Fruit fly (Drosophila melanogaster): ENCODE measurements around the gene CarT.

The CarT gene

DNA sequence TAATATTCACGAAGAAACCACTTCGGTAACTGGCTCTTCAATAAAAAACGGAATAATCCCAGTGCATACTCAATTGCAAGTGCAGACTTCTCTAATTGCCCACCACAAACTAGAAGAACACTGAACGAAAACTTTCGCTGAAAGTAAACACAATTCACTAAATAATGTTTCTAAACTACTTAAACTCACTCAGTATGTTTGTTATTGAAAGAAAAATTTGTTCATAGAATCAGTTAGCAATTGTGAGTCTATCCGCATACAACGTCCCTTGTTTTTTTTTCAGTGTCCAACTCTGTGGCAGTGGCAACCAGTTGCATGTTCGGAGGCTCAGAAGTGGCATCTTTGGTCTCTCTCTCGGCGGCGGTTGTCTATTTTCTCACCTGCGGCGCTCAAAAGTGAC, 8.6 kb downstream of the CarT start (continued):
- no peak for TF ChIP-seq CG31224 (GFP tag; IDR thresholded peaks at IDR 0.05)
- TF ChIP-seq prd (optimal IDR thresholded peaks at IDR 0.05) = no peak
- TF ChIP-seq prd (GFP tag; IDR thresholded peaks at IDR 0.05) = peak; percentile 59; the same call in 2 of the 3 replicates
- TF ChIP-seq Sry-δ (GFP tag; optimal IDR thresholded peaks at IDR 0.05) = no peak
- TF ChIP-seq ken (GFP tag; IDR thresholded peaks at IDR 0.05) = no peak
- TF ChIP-seq Optix (GFP tag; IDR thresholded peaks at IDR 0.05) = no peak
- 0 out of 2 replicates have a peak, but pooled peaks have one; percentile 44 for TF ChIP-seq vvl (GFP tag; IDR thresholded peaks at IDR 0.05)
- TF ChIP-seq Drgx (GFP tag; IDR thresholded peaks at IDR 0.05) = peak; percentile 89
- no peak for TF ChIP-seq Nf-YC (tag; optimal IDR thresholded peaks at IDR 0.05)
- no peak for TF ChIP-seq seq (GFP tag; IDR thresholded peaks at IDR 0.05)
- TF ChIP-seq CG9727 (GFP tag; optimal IDR thresholded peaks at IDR 0.05) = peak; percentile 17

DNA sequence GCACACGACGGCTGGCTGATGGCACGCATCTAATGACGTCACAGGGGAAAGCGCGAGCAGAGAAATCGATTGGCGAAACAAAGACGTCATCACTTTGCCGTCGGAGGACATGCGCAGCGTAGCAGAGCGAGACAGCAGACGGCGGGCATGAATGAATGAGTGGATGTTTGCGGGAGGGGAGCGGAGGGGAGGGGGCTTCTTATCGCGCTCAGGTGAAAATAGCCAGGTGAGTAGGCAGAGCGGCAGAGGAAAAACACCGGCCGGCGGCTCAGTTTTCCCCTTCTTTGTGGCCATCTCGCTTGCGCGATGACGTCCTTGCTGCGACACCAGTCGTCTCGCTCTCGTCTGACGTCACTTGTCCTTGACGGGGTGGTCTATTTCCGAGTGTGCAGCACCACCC, 10.1 kb downstream of the CarT start:
- TF ChIP-seq chinmo (GFP tag; IDR thresholded peaks at IDR 0.05; ENCODE audit: partially characterized antibody) (peak; percentile 64; the same call in 1 of the 4 replicates), emc (GFP tag; optimal IDR thresholded peaks at IDR 0.05) (no peak), odd (GFP tag; optimal IDR thresholded peaks at IDR 0.05) (no peak), Adf1 (GFP tag; IDR thresholded peaks at IDR 0.05) (peak; percentile 73), CG34422 (GFP tag; IDR thresholded peaks at IDR 0.05) (peak; percentile 45; the same call in 1 of the 3 replicates), Hr39 (optimal IDR thresholded peaks at IDR 0.05) (peak; percentile 11), HHEX (GFP tag; optimal IDR thresholded peaks at IDR 0.05) (no peak), CG4360 (GFP tag; IDR thresholded peaks at IDR 0.05) (no peak), Bgb (GFP tag; IDR thresholded peaks at IDR 0.05; ENCODE audit: partially characterized antibody) (0 out of 2 replicates have a peak, but pooled peaks have one; percentile 8), luna (GFP tag; optimal IDR thresholded peaks at IDR 0.05) (no peak), scrt (GFP tag; optimal IDR thresholded peaks at IDR 0.05) (peak; percentile 26), Med (GFP tag) (peak; percentile 69), shn (GFP tag; optimal IDR thresholded peaks at IDR 0.05) (no peak), CG18599 (GFP tag; optimal IDR thresholded peaks at IDR 0.05) (peak; percentile 1), CG3281 (GFP tag; optimal IDR thresholded peaks at IDR 0.05) (no peak), CG12219 (GFP tag; optimal IDR thresholded peaks at IDR 0.05) (no peak), jing (GFP tag; optimal IDR thresholded peaks at IDR 0.05) (no peak), BtbVII (GFP tag; optimal IDR thresholded peaks at IDR 0.05) (peak; percentile 96), aop (GFP tag; IDR thresholded peaks at IDR 0.05) (no peak), CG1832 (GFP tag; optimal IDR thresholded peaks at IDR 0.05) (peak; percentile 60), onecut (GFP tag; IDR thresholded peaks at IDR 0.05) (peak; percentile 97), ftz-f1 (GFP tag; optimal IDR thresholded peaks at IDR 0.05) (peak; percentile 13), abd-A (tag; optimal IDR thresholded peaks at IDR 0.05) (no peak), vfl (GFP tag; optimal IDR thresholded peaks at IDR 0.05) (no peak), inv (GFP tag; IDR thresholded peaks at IDR 0.05; ENCODE audit: partially characterized antibody) (no peak), CG32767 (GFP tag; IDR thresholded peaks at IDR 0.05) (no peak), sisA (GFP tag; IDR thresholded peaks at IDR 0.05) (no peak), eyg (GFP tag; optimal IDR thresholded peaks at IDR 0.05) (no peak), CG10321 (GFP tag; IDR thresholded peaks at IDR 0.05) (peak; percentile 89), chif (GFP tag; optimal IDR thresholded peaks at IDR 0.05) (no peak), maf-S (GFP tag; optimal IDR thresholded peaks at IDR 0.05) (no peak), ewg (GFP tag; optimal IDR thresholded peaks at IDR 0.05) (peak; percentile 98), CG4328 (GFP tag; optimal IDR thresholded peaks at IDR 0.05) (no peak), fu2 (GFP tag; optimal IDR thresholded peaks at IDR 0.05) (no peak), Deaf1 (tag; optimal IDR thresholded peaks at IDR 0.05) (peak; percentile 61), Sry-β (GFP tag; optimal IDR thresholded peaks at IDR 0.05) (no peak), crol (GFP tag; IDR thresholded peaks at IDR 0.05) (peak; percentile 88), stwl (tag; optimal IDR thresholded peaks at IDR 0.05) (no peak), sens (GFP tag) (peak; percentile 69)
